Fruit fly (Drosophila melanogaster): ENCODE data around the gene Septin4.

Septin4 gene

dm6 chrX:16723203-16724173, 28.5 kb upstream of the Septin4 start (continued):
- TF ChIP-seq CG14667 (GFP tag; IDR thresholded peaks at IDR 0.05) (peak; percentile 34), Fer2 (tag; optimal IDR thresholded peaks at IDR 0.05) (no peak), kah (GFP tag; optimal IDR thresholded peaks at IDR 0.05) (peak; percentile 30), CG17829 (tag; optimal IDR thresholded peaks at IDR 0.05) (peak; percentile 66), tup (GFP tag; optimal IDR thresholded peaks at IDR 0.05) (no peak), Dek (tag; optimal IDR thresholded peaks at IDR 0.05) (peak; percentile 76), Meics (GFP tag; optimal IDR thresholded peaks at IDR 0.05) (peak; percentile 66), HLHmδ (GFP tag; optimal IDR thresholded peaks at IDR 0.05) (no peak), CrebB (tag; optimal IDR thresholded peaks at IDR 0.05) (peak; percentile 43), CG10431 (GFP tag; optimal IDR thresholded peaks at IDR 0.05) (peak; percentile 21), sr (GFP tag; IDR thresholded peaks at IDR 0.05) (peak; percentile 39; the same call in 1 of the 3 replicates), CG1024 (GFP tag; IDR thresholded peaks at IDR 0.05) (0 out of 2 replicates have a peak, but pooled peaks have one; percentile 10), CG32532 (GFP tag; IDR thresholded peaks at IDR 0.05) (peak; percentile 80), dm (GFP tag; optimal IDR thresholded peaks at IDR 0.05) (no peak), CG12071 (GFP tag; optimal IDR thresholded peaks at IDR 0.05) (peak; percentile 17), CG7357 (GFP tag; IDR thresholded peaks at IDR 0.05) (peak; percentile 54; the same call in 2 of the 3 replicates), klu (GFP tag; IDR thresholded peaks at IDR 0.05) (peak; percentile 41; the same call in 1 of the 2 replicates), ap (GFP tag; IDR thresholded peaks at IDR 0.05) (0 out of 2 replicates have a peak, but pooled peaks have one; percentile 10), gcm (GFP tag; optimal IDR thresholded peaks at IDR 0.05) (peak; percentile 71), CG7271 (tag; optimal IDR thresholded peaks at IDR 0.05) (no peak), Mes4 (GFP tag; optimal IDR thresholded peaks at IDR 0.05) (peak; percentile 30), NK7.1 (GFP tag; optimal IDR thresholded peaks at IDR 0.05) (no peak), CG1602 (GFP tag; optimal IDR thresholded peaks at IDR 0.05) (peak; percentile 42), Hr3 (GFP tag; optimal IDR thresholded peaks at IDR 0.05) (peak; percentile 70), zfh1 (GFP tag; IDR thresholded peaks at IDR 0.05) (peak; percentile 60; the same call in 1 of the 3 replicates), CG2678 (tag; optimal IDR thresholded peaks at IDR 0.05) (peak; percentile 76), schlank (tag; optimal IDR thresholded peaks at IDR 0.05) (peak; percentile 64), CG8290 (GFP tag; optimal IDR thresholded peaks at IDR 0.05) (no peak), CG8290 (tag; optimal IDR thresholded peaks at IDR 0.05) (peak in 1 of 2 experiments; percentile 2), vfl (GFP tag; optimal IDR thresholded peaks at IDR 0.05) (peak; percentile 37), CG8388 (GFP tag; optimal IDR thresholded peaks at IDR 0.05) (peak; percentile 80), CG1647 (GFP tag; optimal IDR thresholded peaks at IDR 0.05) (no peak), CG13775 (GFP tag; optimal IDR thresholded peaks at IDR 0.05) (peak; percentile 67), CG32772 (GFP tag; IDR thresholded peaks at IDR 0.05) (peak; percentile 67), ERR (GFP tag; optimal IDR thresholded peaks at IDR 0.05) (peak; percentile 2), pan (optimal IDR thresholded peaks at IDR 0.05) (no peak), pan (GFP tag; optimal IDR thresholded peaks at IDR 0.05 in 1 of 2, IDR thresholded peaks at IDR 0.05 in 1 of 2) (peak in 1 of 2 experiments; percentile 53), E2f2 (GFP tag; IDR thresholded peaks at IDR 0.05) (peak; percentile 53; the same call in 1 of the 2 replicates), Camta (GFP tag; optimal IDR thresholded peaks at IDR 0.05) (peak; percentile 68), CG16779 (GFP tag; IDR thresholded peaks at IDR 0.05) (no peak), CG2199 (GFP tag; IDR thresholded peaks at IDR 0.05) (no peak), hb (GFP tag; IDR thresholded peaks at IDR 0.05; ENCODE audit: partially characterized antibody) (no peak), CG6854 (GFP tag; optimal IDR thresholded peaks at IDR 0.05) (peak; percentile 30), wek (GFP tag; optimal IDR thresholded peaks at IDR 0.05) (peak; percentile 8), CG11247 (GFP tag; IDR thresholded peaks at IDR 0.05) (no peak), Fer3 (tag; optimal IDR thresholded peaks at IDR 0.05) (peak; percentile 58), CG34224 (GFP tag; IDR thresholded peaks at IDR 0.05; ENCODE audit: partially characterized antibody) (0 out of 3 replicates have a peak, but pooled peaks have one; percentile 17), CG14050 (GFP tag; IDR thresholded peaks at IDR 0.05) (peak; percentile 67; the same call in 2 of the 3 replicates)

All from whole organism, embryonic.